Worm (Caenorhabditis elegans) whole organism, early embryonic: Measurements from ENCODE around the gene C39D10.11.

ENCODE experiments used
- F13C5.2 ChIP-seq: sonication (generic microtip); optimal IDR thresholded peaks from 2 replicates; lab custom pipeline; 2017; ENCODE audit warnings: mild to moderate bottlenecking, missing genetic modification characterization, inconsistent platforms, missing compliant biosample characterization
- ama-1 ChIP-seq: fragments of 150-350 bp; optimal IDR thresholded peaks from 2 replicates; lab custom pipeline; 2014
- ceh-36 ChIP-seq: sonication (generic microtip); optimal IDR thresholded peaks from 2 replicates; lab custom pipeline; 2016; ENCODE audit warnings: missing genetic modification characterization, inconsistent platforms, missing compliant biosample characterization
- hmbx-1 ChIP-seq: sonication (generic microtip); optimal IDR thresholded peaks from 2 replicates; lab custom pipeline; 2016; ENCODE audit warnings: mild to moderate bottlenecking, missing genetic modification characterization, missing compliant biosample characterization
- tbx-11 ChIP-seq: fragments of 200-800 bp; sonication (Bioruptor generic); IDR thresholded peaks from 2 replicates; pipeline ENCODE4 v1.3.6; 2022; ENCODE audit warnings: missing genetic modification characterization, missing compliant biosample characterization
- tbx-37 ChIP-seq: fragments of 200-800 bp; sonication (Bioruptor generic); conservative IDR thresholded peaks from 2 replicates; pipeline ENCODE4 v1.3.6; 2022; ENCODE audit warnings: missing genetic modification reagents, missing genetic modification characterization, missing compliant biosample characterization

DNA sequence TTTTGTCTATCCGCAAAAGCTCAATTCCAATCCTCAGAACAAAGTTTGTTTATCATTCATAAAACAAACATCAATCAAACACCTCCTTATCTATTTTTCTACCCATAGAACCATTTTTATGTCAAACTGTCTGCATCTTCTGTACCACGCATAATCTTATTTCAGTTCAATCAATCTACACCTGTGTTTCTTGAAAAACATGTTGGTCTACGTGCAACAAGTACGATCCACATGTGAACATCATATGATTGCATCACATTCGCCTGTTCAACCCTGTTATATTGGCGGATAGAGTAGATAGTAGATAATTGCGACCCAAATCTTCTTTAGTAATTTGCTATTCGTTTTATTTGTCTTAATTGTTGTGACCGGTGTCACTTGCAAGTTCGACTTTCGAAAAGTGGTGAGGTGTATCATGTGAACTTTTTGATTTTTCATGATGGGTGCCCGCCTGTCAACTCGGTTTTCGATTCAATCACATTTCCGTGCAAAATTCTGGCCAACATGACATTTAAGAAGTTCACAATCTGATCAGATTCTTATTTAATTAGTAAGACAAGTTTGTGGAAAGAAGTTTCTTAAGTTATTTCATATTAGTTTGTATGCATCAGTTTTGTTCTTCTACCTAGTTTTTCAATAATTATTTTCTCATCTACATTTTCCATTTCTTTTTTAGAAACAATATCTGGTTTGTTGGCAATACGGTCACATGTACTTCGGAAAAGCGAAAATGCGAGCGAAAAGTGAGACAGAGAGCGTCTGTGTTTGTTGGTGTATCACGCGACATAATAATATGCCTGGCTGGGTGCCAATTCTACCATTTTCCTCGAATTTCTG lies 49.4 kb downstream of the C39D10.11 start:
- TF ChIP-seq hmbx-1 = no peak
- TF ChIP-seq ceh-36 (tag; lab: Kevin White, UChicago) = no peak
- no peak for TF ChIP-seq ama-1
- no peak for TF ChIP-seq tbx-37 (GFP tag; lab: Robert Waterston, UW)
- TF ChIP-seq F13C5.2 = no peak
- TF ChIP-seq tbx-11 (GFP tag; lab: Robert Waterston, UW) = no peak
